Worm (Caenorhabditis elegans): Measurements from ENCODE around the gene clec-4.

ce11 chrII:12539395-12539794 lies 41.5 kb downstream of the clec-4 start:
- TF ChIP-seq hsf-1 (GFP tag; IDR thresholded peaks at IDR 0.05) = no peak
- no peak for TF ChIP-seq ceh-91 (GFP tag; IDR thresholded peaks at IDR 0.05)
- no peak for TF ChIP-seq lsl-1 (GFP tag; optimal IDR thresholded peaks at IDR 0.05)
- no peak for TF ChIP-seq lag-1 (GFP tag; IDR thresholded peaks at IDR 0.05)

Data from whole organism, young adult.